Fruit fly (Drosophila melanogaster) whole organism, prepupa: ENCODE data around the gene mio.

Source experiments
- Blimp-1 ChIP-seq: fragments of 200-800 bp; sonication (Bioruptor generic); optimal IDR thresholded peaks from 3 replicates; lab custom pipeline; 2017; ENCODE audit warnings: missing biosample characterization, missing genetic modification characterization, mild to moderate bottlenecking, moderate library complexity, missing genetic modification reagents
- CG32006 ChIP-seq: fragments of 200-800 bp; sonication (Bioruptor generic); optimal IDR thresholded peaks from 3 replicates; lab custom pipeline; 2017; ENCODE audit warnings: missing biosample characterization, mild to moderate bottlenecking, missing genetic modification characterization
- CG34406 ChIP-seq: fragments of 200-800 bp; sonication (Bioruptor generic); optimal IDR thresholded peaks from 3 replicates; lab custom pipeline; 2016; ENCODE audit warnings: missing biosample characterization, missing genetic modification characterization
- Eip75B ChIP-seq: fragments of 200-800 bp; sonication (Bioruptor generic); optimal IDR thresholded peaks from 3 replicates; lab custom pipeline; 2016; ENCODE audit warnings: missing biosample characterization, missing genetic modification characterization
- achi ChIP-seq: fragments of 200-800 bp; sonication (Bioruptor generic); optimal IDR thresholded peaks from 3 replicates; lab custom pipeline; 2016; ENCODE audit warnings: missing biosample characterization, missing genetic modification characterization
- acj6 ChIP-seq: fragments of 200-800 bp; sonication (Bioruptor generic); optimal IDR thresholded peaks from 3 replicates; lab custom pipeline; 2016; ENCODE audit warnings: missing biosample characterization, missing genetic modification characterization
- esn ChIP-seq: fragments of 200-800 bp; sonication (Bioruptor generic); optimal IDR thresholded peaks from 2 replicates; lab custom pipeline; 2016; ENCODE audit warnings: missing biosample characterization, mild to moderate bottlenecking, missing genetic modification characterization, moderate library complexity
- lz ChIP-seq: fragments of 200-800 bp; sonication (Bioruptor generic); optimal IDR thresholded peaks from 3 replicates; lab custom pipeline; 2016; ENCODE audit warnings: missing biosample characterization, missing genetic modification characterization

DNA sequence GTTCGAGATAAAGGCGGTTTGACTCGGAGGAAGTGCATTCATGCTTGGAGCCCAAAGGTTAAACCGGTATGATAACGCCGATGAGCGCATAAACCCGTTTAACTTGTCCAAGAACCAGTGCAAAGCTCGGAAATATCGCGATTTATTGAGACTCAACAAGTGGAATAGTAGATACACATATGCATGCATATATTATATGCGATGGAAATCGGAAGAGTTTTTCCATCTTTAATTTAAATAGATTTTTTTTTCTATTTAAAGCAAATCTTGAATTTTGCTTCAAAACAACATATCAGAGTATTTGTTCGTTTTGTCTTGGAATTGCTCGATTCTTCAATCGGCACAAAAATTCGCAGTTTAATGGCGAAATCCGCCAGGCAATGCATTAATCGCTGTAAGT, 5.3 kb downstream of the mio start:
- TF ChIP-seq Blimp-1 (GFP tag; lab: Kevin White, UChicago), result no peak
- TF ChIP-seq Eip75B (GFP tag; lab: Kevin White, UChicago), result no peak
- TF ChIP-seq lz (GFP tag; lab: Kevin White, UChicago), result no peak
- peak; percentile 46 for TF ChIP-seq CG32006 (GFP tag; lab: Kevin White, UChicago)
- no peak for TF ChIP-seq CG34406
- TF ChIP-seq acj6 (GFP tag; lab: Kevin White, UChicago), result no peak
- no peak for TF ChIP-seq esn (GFP tag; lab: Kevin White, UChicago)
- TF ChIP-seq achi, result no peak
